Worm (Caenorhabditis elegans) whole organism, late embryonic: Measurements from ENCODE around the gene gipc-1.

Experiments
- ama-1 ChIP-seq: fragments of 150-350 bp; optimal IDR thresholded peaks from 2 replicates; lab custom pipeline; 2014
- ceh-6 ChIP-seq: fragments of 200-800 bp; sonication (Bioruptor generic); optimal IDR thresholded peaks from 2 replicates; lab custom pipeline; 2018; ENCODE audit warnings: mild to moderate bottlenecking, missing genetic modification characterization, missing compliant biosample characterization
- elt-2 ChIP-seq: sonication (generic microtip); optimal IDR thresholded peaks from 2 replicates; lab custom pipeline; 2016; ENCODE audit warnings: missing genetic modification reagents, missing genetic modification characterization, missing compliant biosample characterization
- mec-3 ChIP-seq: sonication (generic microtip); optimal IDR thresholded peaks from 2 replicates; lab custom pipeline; 2016; ENCODE audit warnings: borderline replicate concordance, missing genetic modification characterization, missing compliant biosample characterization
- npax-4 ChIP-seq: sonication (generic microtip); optimal IDR thresholded peaks from 2 replicates; lab custom pipeline; 2016; ENCODE audit warnings: missing genetic modification characterization, missing compliant biosample characterization
- pha-2 ChIP-seq: sonication (generic microtip); optimal IDR thresholded peaks from 2 replicates; lab custom pipeline; 2017; ENCODE audit warnings: mild to moderate bottlenecking, missing genetic modification characterization, missing compliant biosample characterization
- pqm-1 ChIP-seq: sonication (generic microtip); optimal IDR thresholded peaks from 2 replicates; lab custom pipeline; 2016; ENCODE audit warnings: missing genetic modification characterization, missing compliant biosample characterization
- sox-2 ChIP-seq: fragments of 200-800 bp; sonication (Bioruptor generic); IDR thresholded peaks from 2 replicates; pipeline ENCODE4 v1.3.6; 2022; ENCODE audit warnings: missing genetic modification reagents, missing genetic modification characterization, missing compliant biosample characterization
- syd-9 ChIP-seq: sonication (generic microtip); optimal IDR thresholded peaks from 2 replicates; lab custom pipeline; 2016; ENCODE audit warnings: mild to moderate bottlenecking, missing genetic modification characterization, moderate library complexity, missing compliant biosample characterization

DNA sequence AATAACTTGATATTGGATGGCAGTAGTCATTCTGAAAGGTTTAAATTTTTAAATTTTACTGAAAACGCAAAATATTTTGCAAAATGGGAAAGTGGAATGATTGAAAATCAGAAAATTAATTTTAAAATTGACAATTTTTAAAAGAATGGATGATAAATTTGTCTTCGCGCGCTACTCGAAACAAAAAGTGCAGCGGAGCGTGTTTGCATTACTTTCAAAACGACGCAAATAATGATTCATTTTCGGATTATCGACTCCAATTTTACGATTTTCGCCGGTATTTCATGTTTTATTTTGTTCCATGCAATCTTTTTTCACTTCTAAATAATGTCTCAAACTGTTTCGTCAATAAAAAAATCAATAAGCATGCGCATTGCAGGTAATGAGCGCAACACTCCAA, 7.7 kb downstream of the gipc-1 start, which contains the start of the genes tost-1 and arx-6:
- TF ChIP-seq ama-1 (no peak), pha-2 (tag; lab: Kevin White, UChicago) (no peak), syd-9 (tag; lab: Kevin White, UChicago) (no peak), mec-3 (tag; lab: Kevin White, UChicago) (no peak), pqm-1 (tag; lab: Kevin White, UChicago) (no peak), elt-2 (tag; lab: Kevin White, UChicago) (peak; percentile 21), sox-2 (no peak), npax-4 (tag; lab: Kevin White, UChicago) (no peak), ceh-6 (GFP tag; lab: Kevin White, UChicago) (no peak)
